Fruit fly (Drosophila melanogaster) whole organism, embryonic: ENCODE measurements around the gene CG13601.

Experiments
- B-H2 ChIP-seq: fragments of 200-800 bp; sonication (Bioruptor generic); optimal IDR thresholded peaks from 2 replicates; lab custom pipeline; 2018; ENCODE audit warnings: missing biosample characterization, mild to moderate bottlenecking, missing genetic modification characterization
- Bgb ChIP-seq: fragments of 200-800 bp; sonication (Bioruptor generic); IDR thresholded peaks from 2 replicates; pipeline ENCODE4 v1.3.6; 2022; ENCODE audit warnings: missing biosample characterization, missing genetic modification characterization; ENCODE audit not compliant: partially characterized antibody
- CG10147 ChIP-seq: fragments of 200-800 bp; sonication (Bioruptor generic); optimal IDR thresholded peaks from 2 replicates; lab custom pipeline; 2019; ENCODE audit warnings: missing biosample characterization, mild to moderate bottlenecking, missing genetic modification characterization, moderate library complexity
- CG10431 ChIP-seq: fragments of 200-800 bp; sonication (Bioruptor generic); optimal IDR thresholded peaks from 3 replicates; lab custom pipeline; 2018; ENCODE audit warnings: missing biosample characterization, mild to moderate bottlenecking, missing genetic modification characterization
- CG11456 ChIP-seq: fragments of 200-800 bp; sonication (Bioruptor generic); IDR thresholded peaks from 3 replicates; pipeline ENCODE4 v1.3.6; 2022; ENCODE audit warnings: missing biosample characterization, missing genetic modification characterization
- CG13296 ChIP-seq: fragments of 200-800 bp; sonication (Bioruptor generic); optimal IDR thresholded peaks from 3 replicates; lab custom pipeline; 2018; ENCODE audit warnings: missing biosample characterization, mild to moderate bottlenecking, missing genetic modification characterization
- CG13624 ChIP-seq: fragments of 200-800 bp; sonication (Bioruptor generic); optimal IDR thresholded peaks from 2 replicates; lab custom pipeline; 2016; ENCODE audit warnings: missing biosample characterization, missing genetic modification characterization
- CG17186 ChIP-seq: fragments of 200-800 bp; sonication (Bioruptor generic); optimal IDR thresholded peaks from 3 replicates; lab custom pipeline; 2017; ENCODE audit warnings: missing biosample characterization, missing genetic modification reagents, missing genetic modification characterization
- CG17568 ChIP-seq: fragments of 200-800 bp; sonication (Bioruptor generic); optimal IDR thresholded peaks from 2 replicates; lab custom pipeline; 2018; ENCODE audit warnings: missing biosample characterization, mild to moderate bottlenecking, missing genetic modification characterization, moderate library complexity
- CG18262 ChIP-seq: fragments of 200-800 bp; optimal IDR thresholded peaks from 3 replicates; lab custom pipeline; 2019; ENCODE audit warnings: missing biosample characterization, mild to moderate bottlenecking, missing genetic modification characterization, moderate library complexity
- CG18764 ChIP-seq: fragments of 200-800 bp; sonication (Bioruptor generic); optimal IDR thresholded peaks from 3 replicates; lab custom pipeline; 2016; ENCODE audit warnings: missing biosample characterization, missing genetic modification characterization
- CG2129 ChIP-seq: fragments of 200-800 bp; sonication (Bioruptor generic); IDR thresholded peaks from 2 replicates; pipeline ENCODE4 v1.3.6; 2022; ENCODE audit warnings: missing biosample characterization, missing genetic modification characterization; ENCODE audit not compliant: partially characterized antibody
- CG2712 ChIP-seq: fragments of 200-800 bp; optimal IDR thresholded peaks from 3 replicates; lab custom pipeline; 2019; ENCODE audit warnings: missing biosample characterization, mild to moderate bottlenecking, missing genetic modification characterization, moderate library complexity
- CG34422 ChIP-seq: fragments of 200-800 bp; sonication (Bioruptor generic); IDR thresholded peaks from 3 replicates; pipeline ENCODE4 v1.3.6; 2022; ENCODE audit warnings: missing biosample characterization, missing genetic modification characterization
- CG4707 ChIP-seq: fragments of 200-800 bp; sonication (Bioruptor generic); optimal IDR thresholded peaks from 2 replicates; lab custom pipeline; 2018; ENCODE audit warnings: missing biosample characterization, mild to moderate bottlenecking, missing genetic modification characterization, moderate library complexity
- CG6765 ChIP-seq: fragments of 200-800 bp; sonication (Bioruptor generic); optimal IDR thresholded peaks from 3 replicates; lab custom pipeline; 2017; ENCODE audit warnings: missing biosample characterization, mild to moderate bottlenecking, missing genetic modification characterization
- CG7839 ChIP-seq: fragments of 200-800 bp; sonication (Bioruptor generic); optimal IDR thresholded peaks from 3 replicates; lab custom pipeline; 2018; ENCODE audit warnings: missing biosample characterization, mild to moderate bottlenecking, missing genetic modification characterization, moderate library complexity
- CG8290 ChIP-seq, 3 experiments: fragments of 200-800 bp; sonication (Bioruptor generic); optimal IDR thresholded peaks; 2 replicates each; lab custom pipeline; 2016 to 2019; ENCODE audit warnings: missing biosample characterization in 3 of 3, missing genetic modification characterization in 3 of 3, mild to moderate bottlenecking in 2 of 3, moderate library complexity in 1 of 3
- CG9932 ChIP-seq: fragments of 200-800 bp; sonication (Bioruptor generic); IDR thresholded peaks from 2 replicates; pipeline ENCODE4 v1.3.6; 2022; ENCODE audit warnings: missing biosample characterization, missing genetic modification characterization
- Dad ChIP-seq: fragments of 200-800 bp; sonication (Bioruptor generic); optimal IDR thresholded peaks from 3 replicates; lab custom pipeline; 2016; ENCODE audit warnings: missing biosample characterization, missing genetic modification characterization
- Deaf1 ChIP-seq: fragments of 200-800 bp; optimal IDR thresholded peaks from 3 replicates; lab custom pipeline; 2019; ENCODE audit warnings: missing biosample characterization, mild to moderate bottlenecking, missing genetic modification characterization, moderate library complexity
- Dref ChIP-seq: fragments of 200-800 bp; sonication (Bioruptor generic); IDR thresholded peaks from 2 replicates; pipeline ENCODE4 v1.3.6; 2022; ENCODE audit warnings: missing biosample characterization, missing genetic modification characterization
- E2f2 ChIP-seq: fragments of 200-800 bp; sonication (Bioruptor generic); IDR thresholded peaks from 2 replicates; pipeline ENCODE4 v1.3.6; 2022; ENCODE audit warnings: missing biosample characterization, missing genetic modification characterization
- Hand ChIP-seq: fragments of 200-800 bp; sonication (Bioruptor generic); optimal IDR thresholded peaks from 2 replicates; lab custom pipeline; 2017; ENCODE audit warnings: mild to moderate bottlenecking, missing biosample characterization, missing genetic modification reagents, missing genetic modification characterization
- Hmr ChIP-seq: fragments of 200-800 bp; sonication (Bioruptor generic); optimal IDR thresholded peaks from 3 replicates; lab custom pipeline; 2017; ENCODE audit warnings: mild to moderate bottlenecking, missing biosample characterization, missing genetic modification reagents, missing genetic modification characterization
- Hsf ChIP-seq: fragments of 200-800 bp; sonication (Bioruptor generic); optimal IDR thresholded peaks from 3 replicates; lab custom pipeline; 2016; ENCODE audit warnings: missing biosample characterization, missing genetic modification characterization
- Myb ChIP-seq: fragments of 200-800 bp; sonication (Bioruptor generic); optimal IDR thresholded peaks from 2 replicates; lab custom pipeline; 2016; ENCODE audit warnings: missing biosample characterization, missing genetic modification characterization
- Rfx ChIP-seq: fragments of 200-800 bp; sonication (Bioruptor generic); IDR thresholded peaks from 2 replicates; pipeline ENCODE4 v1.3.6; 2022; ENCODE audit warnings: missing biosample characterization, missing genetic modification characterization
- Stat92E ChIP-seq, 3 experiments: fragments of >200 bp in 2 of 3; fragments of 200-800 bp in 1 of 3; sonication (Bioruptor generic) in 1 of 3; optimal IDR thresholded peaks; 2 replicates each; lab custom pipeline; 2017 to 2019; ENCODE audit warnings: missing biosample characterization in 3 of 3, missing genetic modification characterization in 3 of 3, mild to moderate bottlenecking in 1 of 3, moderate library complexity in 1 of 3
- Xbp1 ChIP-seq: fragments of 200-800 bp; sonication (Bioruptor generic); optimal IDR thresholded peaks from 3 replicates; lab custom pipeline; 2016; ENCODE audit warnings: missing biosample characterization, mild to moderate bottlenecking, missing genetic modification characterization
- bigmax ChIP-seq: fragments of 200-800 bp; sonication (Bioruptor generic); optimal IDR thresholded peaks from 2 replicates; lab custom pipeline; 2018; ENCODE audit warnings: missing biosample characterization, mild to moderate bottlenecking, missing genetic modification characterization
- bsh ChIP-seq, 2 experiments: fragments of 200-800 bp; sonication (Bioruptor generic); optimal IDR thresholded peaks; 2 replicates each; lab custom pipeline; 2017 to 2018; ENCODE audit warnings: mild to moderate bottlenecking in 2 of 2, missing biosample characterization in 2 of 2, missing genetic modification characterization in 2 of 2, moderate library complexity in 1 of 2
- gfzf ChIP-seq: fragments of 200-800 bp; sonication (Bioruptor generic); optimal IDR thresholded peaks from 2 replicates; lab custom pipeline; 2016; ENCODE audit warnings: missing biosample characterization, mild to moderate bottlenecking, missing genetic modification characterization, moderate library complexity
- grau ChIP-seq: fragments of 200-800 bp; optimal IDR thresholded peaks from 3 replicates; lab custom pipeline; 2019; ENCODE audit warnings: missing biosample characterization, mild to moderate bottlenecking, missing genetic modification characterization, moderate library complexity
- gsb-n ChIP-seq: fragments of 200-800 bp; sonication (Bioruptor generic); optimal IDR thresholded peaks from 3 replicates; lab custom pipeline; 2018; ENCODE audit warnings: missing biosample characterization, mild to moderate bottlenecking, missing genetic modification characterization
- gt ChIP-seq: fragments of 200-800 bp; sonication (Bioruptor generic); IDR thresholded peaks from 2 replicates; pipeline ENCODE4 v1.3.6; 2022; ENCODE audit warnings: missing biosample characterization, missing genetic modification characterization
- hbn ChIP-seq: fragments of 200-800 bp; sonication (Bioruptor generic); IDR thresholded peaks from 2 replicates; pipeline ENCODE4 v1.3.6; 2022; ENCODE audit warnings: missing biosample characterization, missing genetic modification characterization; ENCODE audit not compliant: partially characterized antibody
- hkb ChIP-seq, 2 experiments: fragments of 200-800 bp in 1 of 2; fragments of >200 bp in 1 of 2; sonication (Bioruptor generic) in 1 of 2; IDR thresholded peaks in 1 of 2; optimal IDR thresholded peaks in 1 of 2; 2 replicates each; pipeline versions ENCODE4 v1.3.6 to Lab custom; 2017 to 2022; ENCODE audit warnings: missing biosample characterization in 1 of 2, missing genetic modification characterization in 1 of 2
- kni ChIP-seq: fragments of 200-800 bp; sonication (Bioruptor generic); optimal IDR thresholded peaks from 3 replicates; lab custom pipeline; 2017; ENCODE audit warnings: mild to moderate bottlenecking, missing biosample characterization, missing genetic modification reagents, missing genetic modification characterization
- nmo ChIP-seq: fragments of 200-800 bp; sonication (Bioruptor generic); optimal IDR thresholded peaks from 2 replicates; lab custom pipeline; 2018; ENCODE audit warnings: missing biosample characterization, mild to moderate bottlenecking, missing genetic modification characterization, moderate library complexity
- schlank ChIP-seq: fragments of 200-800 bp; sonication (Bioruptor generic); optimal IDR thresholded peaks from 2 replicates; lab custom pipeline; 2018; ENCODE audit warnings: missing biosample characterization, mild to moderate bottlenecking, missing genetic modification characterization
- trem ChIP-seq: fragments of 200-800 bp; optimal IDR thresholded peaks from 3 replicates; lab custom pipeline; 2019; ENCODE audit warnings: missing biosample characterization, mild to moderate bottlenecking, missing genetic modification characterization, moderate library complexity
- unc-4 ChIP-seq: fragments of 200-800 bp; sonication (Bioruptor generic); IDR thresholded peaks from 2 replicates; pipeline ENCODE4 v1.3.6; 2022; ENCODE audit warnings: missing biosample characterization, missing genetic modification characterization; ENCODE audit not compliant: partially characterized antibody
- vnd ChIP-seq: fragments of 200-800 bp; sonication (Bioruptor generic); IDR thresholded peaks from 3 replicates; pipeline ENCODE4 v1.3.6; 2022; ENCODE audit warnings: missing biosample characterization, missing genetic modification characterization; ENCODE audit not compliant: partially characterized antibody
- wek ChIP-seq: fragments of 200-800 bp; sonication (Bioruptor generic); optimal IDR thresholded peaks from 3 replicates; lab custom pipeline; 2018; ENCODE audit warnings: missing biosample characterization, mild to moderate bottlenecking, missing genetic modification characterization, moderate library complexity

CG13601 gene

dm6 chr3R:23922502-23923350, 4.7 kb downstream of the CG13601 start, which contains the start of the genes sba and CG31141 (continued):
- TF ChIP-seq kni (GFP tag; lab: Kevin White, UChicago) (peak; percentile 52), hkb (optimal IDR thresholded peaks at IDR 0.05; lab: Kevin White, UChicago) (no peak), hkb (GFP tag; IDR thresholded peaks at IDR 0.05; lab: Robert Waterston, UW) (peak; percentile 50), CG11456 (GFP tag; lab: Robert Waterston, UW) (peak; percentile 47; the same call in 1 of the 3 replicates), CG18262 (tag; lab: Kevin White, UChicago) (peak; percentile 6), CG6765 (GFP tag; lab: Kevin White, UChicago) (peak; percentile 28), schlank (tag; lab: Kevin White, UChicago) (peak; percentile 2), Hmr (GFP tag; lab: Kevin White, UChicago) (peak; percentile 29), Xbp1 (GFP tag; lab: Kevin White, UChicago) (peak; percentile 0), gsb-n (peak; percentile 45), Stat92E (GFP tag; optimal IDR thresholded peaks at IDR 0.05; lab: Kevin White, UChicago) (no peak), CG2129 (peak; percentile 55; the same call in 1 of the 2 replicates), CG34422 (GFP tag; lab: Robert Waterston, UW) (peak; percentile 70; the same call in 1 of the 3 replicates), CG7839 (tag; lab: Kevin White, UChicago) (peak; percentile 3), Hand (GFP tag; lab: Kevin White, UChicago) (peak; percentile 6), Dad (GFP tag; lab: Kevin White, UChicago) (peak; percentile 24), unc-4 (GFP tag; lab: Robert Waterston, UW) (peak; percentile 86), vnd (GFP tag; lab: Robert Waterston, UW) (peak; percentile 80), wek (GFP tag; lab: Kevin White, UChicago) (peak; percentile 44), gfzf (GFP tag; lab: Kevin White, UChicago) (peak; percentile 88), CG17568 (GFP tag; lab: Kevin White, UChicago) (peak; percentile 51), grau (tag; lab: Kevin White, UChicago) (peak; percentile 21), gt (no peak), CG8290 (GFP tag; optimal IDR thresholded peaks at IDR 0.05; lab: Kevin White, UChicago) (no peak), CG8290 (tag; optimal IDR thresholded peaks at IDR 0.05; lab: Kevin White, UChicago) (peak in 1 of 2 experiments; percentile 81), CG17186 (GFP tag; lab: Kevin White, UChicago) (peak; percentile 27), bsh (GFP tag; optimal IDR thresholded peaks at IDR 0.05; lab: Kevin White, UChicago) (peak in 1 of 2 experiments; percentile 3), bigmax (GFP tag; lab: Kevin White, UChicago) (no peak), hbn (peak; percentile 86), CG4707 (peak; percentile 29), Rfx (GFP tag; lab: Robert Waterston, UW) (peak; percentile 40; the same call in 1 of the 2 replicates), Bgb (GFP tag; lab: Robert Waterston, UW) (peak; percentile 96), CG18764 (GFP tag; lab: Kevin White, UChicago) (no peak), trem (tag; lab: Kevin White, UChicago) (peak; percentile 65), nmo (GFP tag; lab: Kevin White, UChicago) (peak; percentile 53), CG13296 (GFP tag; lab: Kevin White, UChicago) (peak; percentile 44), CG9932 (GFP tag; lab: Robert Waterston, UW) (no peak), CG13624 (peak; percentile 29), Deaf1 (peak; percentile 72), B-H2 (peak; percentile 59), E2f2 (GFP tag; lab: Robert Waterston, UW) (peak; percentile 76), CG10147 (GFP tag; lab: Kevin White, UChicago) (peak; percentile 45), Dref (GFP tag; lab: Robert Waterston, UW) (peak; percentile 100), CG2712 (peak; percentile 0), CG10431 (GFP tag; lab: Kevin White, UChicago) (peak; percentile 3), Hsf (GFP tag; lab: Kevin White, UChicago) (peak; percentile 17), Myb (GFP tag; lab: Kevin White, UChicago) (peak; percentile 86)
